Fruit fly (Drosophila melanogaster): Measurements from ENCODE around the gene CG42673.

DNA sequence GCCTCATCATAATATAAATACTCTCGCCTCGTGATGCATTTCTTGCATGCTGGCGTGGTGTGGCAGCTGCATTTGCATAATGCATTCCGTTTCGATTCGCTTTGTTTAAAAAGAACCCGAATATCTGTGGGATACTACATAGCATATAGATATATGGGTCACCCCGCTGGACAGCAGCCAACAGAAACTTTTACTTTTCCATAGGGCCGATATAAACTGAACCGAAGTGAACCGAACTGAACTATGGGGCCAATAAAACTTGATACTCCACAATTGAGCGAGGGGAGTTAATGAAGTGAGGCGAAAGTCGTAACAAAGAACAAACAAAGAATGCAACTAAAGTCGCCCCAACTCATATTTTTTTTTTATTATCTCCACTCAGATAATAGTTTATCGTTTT is 22.2 kb downstream of the CG42673 start:
- TF ChIP-seq Pif1A (GFP tag; optimal IDR thresholded peaks at IDR 0.05) (no peak), CG9948 (tag; optimal IDR thresholded peaks at IDR 0.05) (no peak), CG34367 (tag; optimal IDR thresholded peaks at IDR 0.05) (no peak)
